Worm (Caenorhabditis elegans) whole organism, young adult: ENCODE data around the gene R160.4.

Experiments
- F49E8.2 ChIP-seq: sonication (generic microtip); optimal IDR thresholded peaks from 3 replicates; lab custom pipeline; 2017; ENCODE audit warnings: missing genetic modification characterization, mild to moderate bottlenecking, missing compliant biosample characterization, antibody characterized with exemption, moderate library complexity; ENCODE audit not compliant: insufficient read depth
- ama-1 ChIP-seq, 3 experiments: fragments of 150-350 bp in 1 of 3; sonication (generic microtip) in 2 of 3; optimal IDR thresholded peaks; 2 replicates each; lab custom pipeline; 2014 to 2018; ENCODE audit warnings: missing biosample characterization in 2 of 3, missing genetic modification characterization in 2 of 3, missing genetic modification reagents in 2 of 3
- bed-2 ChIP-seq: fragments of 200-800 bp; sonication (Bioruptor generic); IDR thresholded peaks from 2 replicates; pipeline ENCODE4 v1.3.6; 2022; ENCODE audit warnings: missing genetic modification reagents, missing genetic modification characterization, missing compliant biosample characterization
- dox-1 ChIP-seq: fragments of 200-800 bp; sonication (Bioruptor generic); IDR thresholded peaks from 2 replicates; pipeline ENCODE4 v1.3.6; 2022; ENCODE audit warnings: missing genetic modification reagents, missing genetic modification characterization, missing compliant biosample characterization
- hlh-12 ChIP-seq: sonication (generic microtip); optimal IDR thresholded peaks from 2 replicates; lab custom pipeline; 2016; ENCODE audit warnings: missing genetic modification characterization, missing compliant biosample characterization
- hlh-26 ChIP-seq: fragments of 200-800 bp; sonication (Bioruptor generic); conservative IDR thresholded peaks from 2 replicates; pipeline ENCODE4 v1.3.6; 2022; ENCODE audit warnings: missing genetic modification reagents, missing genetic modification characterization, missing compliant biosample characterization
- let-526 ChIP-seq: fragments of 200-800 bp; sonication (Bioruptor generic); IDR thresholded peaks from 2 replicates; pipeline ENCODE4 v1.3.6; 2022; ENCODE audit warnings: missing genetic modification reagents, missing genetic modification characterization, missing compliant biosample characterization
- lin-26 ChIP-seq: fragments of 200-800 bp; sonication (Bioruptor generic); IDR thresholded peaks from 2 replicates; pipeline ENCODE4 v1.3.6; 2022; ENCODE audit warnings: missing genetic modification reagents, missing genetic modification characterization, missing compliant biosample characterization
- lsy-27 ChIP-seq: sonication (generic microtip); optimal IDR thresholded peaks from 2 replicates; lab custom pipeline; 2017; ENCODE audit warnings: missing genetic modification characterization, mild to moderate bottlenecking, missing compliant biosample characterization, antibody characterized with exemption, missing genotype, borderline replicate concordance; ENCODE audit not compliant: insufficient read depth
- madf-3 ChIP-seq: fragments of 200-800 bp; sonication (Bioruptor generic); IDR thresholded peaks from 2 replicates; pipeline ENCODE4 v1.3.6; 2022; ENCODE audit warnings: missing genetic modification reagents, missing genetic modification characterization, missing compliant biosample characterization
- nhr-120 ChIP-seq: fragments of 200-800 bp; sonication (Bioruptor generic); IDR thresholded peaks from 2 replicates; pipeline ENCODE4 v1.3.6; 2022; ENCODE audit warnings: missing genetic modification characterization, missing compliant biosample characterization
- repo-1 ChIP-seq: sonication (generic microtip); optimal IDR thresholded peaks from 2 replicates; lab custom pipeline; 2017; ENCODE audit warnings: mild to moderate bottlenecking, missing genetic modification characterization, missing compliant biosample characterization
- sptf-2 ChIP-seq: fragments of 200-800 bp; sonication (Bioruptor generic); optimal IDR thresholded peaks from 2 replicates; lab custom pipeline; 2018; ENCODE audit warnings: mild to moderate bottlenecking, missing genetic modification characterization, missing compliant biosample characterization

DNA sequence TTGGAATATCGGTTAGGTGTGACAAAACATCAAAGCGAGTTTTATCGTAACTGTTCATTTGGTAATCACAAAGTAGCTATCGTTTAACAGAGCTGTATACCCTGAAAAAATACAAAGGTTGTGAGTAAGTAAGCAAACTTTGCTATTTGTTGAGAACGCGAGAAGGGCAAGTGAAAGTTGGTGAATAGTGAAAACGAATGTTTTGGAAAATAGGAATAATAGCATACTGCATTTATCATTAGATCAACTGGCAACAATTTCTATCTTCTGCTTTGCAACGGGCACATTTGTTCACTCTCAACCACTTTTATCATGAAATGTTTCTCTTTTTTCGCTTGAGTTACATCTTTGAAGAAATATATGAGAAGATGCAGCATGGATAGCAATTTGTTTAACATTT lies 39.9 kb downstream of the R160.4 start, which contains the start of gene C24A8.5:
- no peak for TF ChIP-seq hlh-12 (tag; lab: Kevin White, UChicago)
- TF ChIP-seq nhr-120 (GFP tag; lab: Robert Waterston, UW) = no peak
- TF ChIP-seq ama-1 (optimal IDR thresholded peaks at IDR 0.05; lab: Kevin White, UChicago) = no peak
- no peak for TF ChIP-seq ama-1 (GFP tag; optimal IDR thresholded peaks at IDR 0.05; lab: Kevin White, UChicago)
- no peak for TF ChIP-seq lsy-27
- no peak for TF ChIP-seq repo-1 (tag; lab: Kevin White, UChicago)
- no peak for TF ChIP-seq dox-1 (GFP tag; lab: Robert Waterston, UW)
- TF ChIP-seq bed-2 (GFP tag; lab: Robert Waterston, UW) = no peak
- no peak for TF ChIP-seq let-526 (GFP tag; lab: Robert Waterston, UW)
- no peak for TF ChIP-seq sptf-2 (GFP tag; lab: Kevin White, UChicago)
- TF ChIP-seq F49E8.2 = no peak
- no peak for TF ChIP-seq hlh-26
- no peak for TF ChIP-seq lin-26 (GFP tag; lab: Robert Waterston, UW)
- TF ChIP-seq madf-3 (GFP tag; lab: Robert Waterston, UW) = no peak
